Fruit fly (Drosophila melanogaster): ENCODE measurements around the gene Adi1.
A peak's percentile ranks its signal among the peaks of the same experiment; 100 is the strongest.

The Adi1 gene

dm6 chr3L:10665433-10666150 lies 2.4 kb downstream of the Adi1 start (continued):
- TF ChIP-seq Scr (GFP tag; IDR thresholded peaks at IDR 0.05; ENCODE audit: partially characterized antibody), result no peak; the same call in 1 of the 2 replicates
- TF ChIP-seq CG6689 (GFP tag; IDR thresholded peaks at IDR 0.05), result peak; percentile 96
- TF ChIP-seq repo (GFP tag; optimal IDR thresholded peaks at IDR 0.05), result peak; percentile 69
- peak; percentile 67 for TF ChIP-seq NK7.1 (GFP tag; optimal IDR thresholded peaks at IDR 0.05)
- TF ChIP-seq CG17359 (tag; optimal IDR thresholded peaks at IDR 0.05), result peak; percentile 98
- TF ChIP-seq zfh1 (GFP tag; IDR thresholded peaks at IDR 0.05), result peak; percentile 91
- peak; percentile 67 for TF ChIP-seq tx (GFP tag; optimal IDR thresholded peaks at IDR 0.05)
- TF ChIP-seq CG10209 (GFP tag; optimal IDR thresholded peaks at IDR 0.05), result peak; percentile 98
- TF ChIP-seq crp (GFP tag; optimal IDR thresholded peaks at IDR 0.05), result peak; percentile 10 to 72
- TF ChIP-seq CG10462 (GFP tag; optimal IDR thresholded peaks at IDR 0.05), result peak; percentile 91
- TF ChIP-seq CG16779 (GFP tag; IDR thresholded peaks at IDR 0.05), result 0 out of 2 replicates have a peak, but pooled peaks have one; percentile 57
- no peak; the same call in 2 of the 3 replicates for TF ChIP-seq z (GFP tag; IDR thresholded peaks at IDR 0.05)
- TF ChIP-seq C15 (GFP tag; IDR thresholded peaks at IDR 0.05), result peak; percentile 79; the same call in 2 of the 3 replicates
- TF ChIP-seq CG4854 (GFP tag; optimal IDR thresholded peaks at IDR 0.05), result peak; percentile 88
- peak; percentile 59 for TF ChIP-seq Rx (GFP tag; IDR thresholded peaks at IDR 0.05)
- peak; percentile 89 for TF ChIP-seq CG12942 (GFP tag; optimal IDR thresholded peaks at IDR 0.05)
- TF ChIP-seq run (tag; optimal IDR thresholded peaks at IDR 0.05), result peak; percentile 98
- peak; percentile 95 for TF ChIP-seq E2f1 (GFP tag; IDR thresholded peaks at IDR 0.05)
- peak; percentile 92 for TF ChIP-seq pros (GFP tag; optimal IDR thresholded peaks at IDR 0.05)
- TF ChIP-seq Poxn (GFP tag; IDR thresholded peaks at IDR 0.05), result peak; percentile 55; the same call in 1 of the 2 replicates
- TF ChIP-seq Drgx (GFP tag; IDR thresholded peaks at IDR 0.05), result peak; percentile 97
- TF ChIP-seq TFAM (GFP tag; optimal IDR thresholded peaks at IDR 0.05), result peak; percentile 90
- peak; percentile 98 for TF ChIP-seq nerfin-1 (tag; optimal IDR thresholded peaks at IDR 0.05)
- peak; percentile 97 for TF ChIP-seq bcd (GFP tag; optimal IDR thresholded peaks at IDR 0.05)
- TF ChIP-seq Dip2 (GFP tag; IDR thresholded peaks at IDR 0.05), result peak; percentile 23; the same call in 1 of the 2 replicates
- peak; percentile 94 for TF ChIP-seq CG10431 (GFP tag; optimal IDR thresholded peaks at IDR 0.05)
- TF ChIP-seq CG9215 (GFP tag; IDR thresholded peaks at IDR 0.05), result peak; percentile 88
- no peak for TF ChIP-seq Hr39 (optimal IDR thresholded peaks at IDR 0.05)
- peak; percentile 75 for TF ChIP-seq E2f2 (GFP tag; IDR thresholded peaks at IDR 0.05)
- peak; percentile 97 for TF ChIP-seq trem (tag; optimal IDR thresholded peaks at IDR 0.05)
- TF ChIP-seq CG10654 (GFP tag; optimal IDR thresholded peaks at IDR 0.05), result peak; percentile 89
- TF ChIP-seq CG18764 (GFP tag; optimal IDR thresholded peaks at IDR 0.05), result peak; percentile 91
- TF ChIP-seq CG17568 (GFP tag; optimal IDR thresholded peaks at IDR 0.05), result peak; percentile 95
- peak; percentile 84 for TF ChIP-seq Oaz (GFP tag; IDR thresholded peaks at IDR 0.05)
- TF ChIP-seq hb (GFP tag; IDR thresholded peaks at IDR 0.05; ENCODE audit: partially characterized antibody), result no peak
- peak; percentile 64 for TF ChIP-seq sens-2 (GFP tag; IDR thresholded peaks at IDR 0.05)
- peak; percentile 92 for TF ChIP-seq ind (GFP tag; optimal IDR thresholded peaks at IDR 0.05)
- no peak for TF ChIP-seq Bgb (GFP tag; IDR thresholded peaks at IDR 0.05; ENCODE audit: partially characterized antibody)
- peak; percentile 83 for TF ChIP-seq vfl (GFP tag; optimal IDR thresholded peaks at IDR 0.05)
- peak; percentile 97 for TF ChIP-seq CG11723 (GFP tag; optimal IDR thresholded peaks at IDR 0.05)
- TF ChIP-seq CG17829 (tag; optimal IDR thresholded peaks at IDR 0.05), result peak; percentile 99
- TF ChIP-seq fu2 (GFP tag; optimal IDR thresholded peaks at IDR 0.05), result peak; percentile 69
- TF ChIP-seq phol (tag; optimal IDR thresholded peaks at IDR 0.05), result peak; percentile 98
- peak; percentile 96 for TF ChIP-seq CG2202 (tag; optimal IDR thresholded peaks at IDR 0.05)
- TF ChIP-seq Atf-2 (GFP tag; optimal IDR thresholded peaks at IDR 0.05), result peak; percentile 75
- TF ChIP-seq CG15269 (tag; optimal IDR thresholded peaks at IDR 0.05), result peak; percentile 98
- TF ChIP-seq CG10147 (GFP tag; optimal IDR thresholded peaks at IDR 0.05), result peak; percentile 95
- TF ChIP-seq esg (GFP tag; conservative IDR thresholded peaks at IDR 0.05), result peak; percentile 94
- peak; percentile 94 for TF ChIP-seq cg (GFP tag; optimal IDR thresholded peaks at IDR 0.05)
- TF ChIP-seq CG6854 (GFP tag; optimal IDR thresholded peaks at IDR 0.05), result peak; percentile 97
